Fruit fly (Drosophila melanogaster) whole organism, prepupa: ENCODE measurements around the gene Col4a1.

Source experiments
- CG34406 ChIP-seq: fragments of 200-800 bp; sonication (Bioruptor generic); optimal IDR thresholded peaks from 3 replicates; lab custom pipeline; 2016; ENCODE audit warnings: missing biosample characterization, missing genetic modification characterization
- CG6854 ChIP-seq: fragments of 200-800 bp; sonication (Bioruptor generic); optimal IDR thresholded peaks from 2 replicates; lab custom pipeline; 2017; ENCODE audit warnings: missing biosample characterization, mild to moderate bottlenecking, missing genetic modification characterization
- Gug ChIP-seq: fragments of 200-800 bp; sonication (Bioruptor generic); IDR thresholded peaks from 2 replicates; pipeline ENCODE4 v1.3.6; 2022; ENCODE audit warnings: missing biosample characterization, missing genetic modification characterization
- Smox ChIP-seq: fragments of 200-800 bp; sonication (Bioruptor generic); optimal IDR thresholded peaks from 3 replicates; lab custom pipeline; 2016; ENCODE audit warnings: missing biosample characterization, missing genetic modification characterization

DNA sequence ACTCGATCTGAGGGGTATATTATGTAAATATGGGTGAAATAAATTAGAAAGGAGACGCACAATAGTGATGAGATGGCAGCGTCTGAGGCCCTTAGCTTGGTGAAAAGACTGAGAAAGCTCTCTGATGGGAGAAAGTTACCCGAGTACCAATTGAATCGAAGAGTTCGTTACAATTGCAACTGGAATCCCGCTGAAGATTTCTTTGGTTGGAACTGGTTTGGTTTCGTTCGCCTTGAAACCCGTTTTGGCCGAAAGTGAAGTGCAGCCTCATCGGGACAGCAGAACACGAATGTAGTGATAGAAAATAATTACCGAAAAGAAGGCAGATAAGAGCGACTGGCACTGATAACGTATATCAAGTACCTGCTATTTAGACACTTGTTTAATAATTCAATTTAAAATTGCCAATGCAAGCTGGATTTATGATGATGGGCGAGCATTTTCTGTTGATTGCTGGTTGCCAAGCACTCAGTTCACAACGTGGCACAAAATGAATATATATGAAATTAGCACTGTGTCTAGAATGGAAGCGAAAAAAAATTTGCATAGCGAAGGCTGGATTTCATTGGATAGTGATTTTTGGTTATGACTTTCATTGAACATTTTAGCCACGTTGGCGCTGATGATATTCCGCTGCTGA lies 33.0 kb upstream of the Col4a1 start:
- no peak for TF ChIP-seq CG34406 (GFP tag; lab: Kevin White, UChicago)
- TF ChIP-seq Gug = no peak
- no peak for TF ChIP-seq CG6854
- TF ChIP-seq Smox (GFP tag; lab: Kevin White, UChicago) = no peak
